Worm (Caenorhabditis elegans) whole organism, L4 larva: Measurements from ENCODE around the gene F49C5.16.

Experiments used
- ZK337.2 ChIP-seq: fragments of 200-800 bp; sonication (Bioruptor generic); IDR thresholded peaks from 2 replicates; pipeline ENCODE4 v1.3.6; 2022; ENCODE audit warnings: missing genetic modification reagents, missing genetic modification characterization, missing compliant biosample characterization
- ceh-20 ChIP-seq: fragments of 200-800 bp; sonication (Bioruptor generic); IDR thresholded peaks from 2 replicates; pipeline ENCODE4 v1.3.6; 2022; ENCODE audit warnings: missing genetic modification reagents, missing genetic modification characterization, missing compliant biosample characterization

DNA sequence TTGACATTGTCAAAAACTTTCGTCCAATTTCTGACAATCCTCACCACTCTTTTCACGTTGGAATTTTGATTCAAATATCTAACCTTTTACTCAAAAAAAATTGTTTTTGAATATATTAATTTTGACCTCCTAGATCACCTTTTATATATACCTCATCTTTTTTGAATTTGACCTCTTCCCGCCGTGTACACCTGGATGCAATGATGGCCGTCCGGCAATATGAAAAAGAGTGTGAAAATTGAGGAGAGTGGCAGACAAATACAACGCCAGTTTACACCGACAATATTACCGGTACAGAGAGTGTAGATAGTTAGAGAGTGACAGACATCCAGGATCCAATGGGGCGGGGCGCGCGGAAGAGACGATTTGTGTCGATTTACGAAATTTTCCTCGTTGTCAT, 28.0 kb upstream of the F49C5.16 start, which contains the start of gene ceh-99:
- TF ChIP-seq ceh-20 (GFP tag; lab: Robert Waterston, UW) (no peak), ZK337.2 (GFP tag; lab: Robert Waterston, UW) (no peak)
